Worm (Caenorhabditis elegans) whole organism, L1 larva: ENCODE measurements around the gene T05A12.3.

Experiments
- C04F5.9 ChIP-seq: sonication (generic microtip); optimal IDR thresholded peaks from 2 replicates; lab custom pipeline; 2016; ENCODE audit warnings: missing genetic modification characterization, missing compliant biosample characterization
- C16A3.4 ChIP-seq: fragments of 150-350 bp; optimal IDR thresholded peaks from 2 replicates; lab custom pipeline; 2014; ENCODE audit warnings: missing biosample characterization, missing genetic modification characterization
- C34B4.2 ChIP-seq: sonication (generic microtip); optimal IDR thresholded peaks from 2 replicates; lab custom pipeline; 2017; ENCODE audit warnings: mild to moderate bottlenecking, missing genetic modification characterization, missing compliant biosample characterization
- F16B12.6 ChIP-seq: fragments of 150-350 bp; optimal IDR thresholded peaks from 2 replicates; lab custom pipeline; 2014; ENCODE audit warnings: missing biosample characterization, missing genetic modification characterization
- alr-1 ChIP-seq: fragments of 200-800 bp; sonication (Bioruptor generic); optimal IDR thresholded peaks from 2 replicates; lab custom pipeline; 2018; ENCODE audit warnings: borderline replicate concordance, mild to moderate bottlenecking, missing genetic modification characterization, missing compliant biosample characterization
- blmp-1 ChIP-seq: fragments of 150-350 bp; optimal IDR thresholded peaks from 2 replicates; lab custom pipeline; 2014; ENCODE audit warnings: missing biosample characterization, missing genetic modification characterization
- ceh-63 ChIP-seq: fragments of 200-800 bp; sonication (Bioruptor generic); optimal IDR thresholded peaks from 2 replicates; lab custom pipeline; 2018; ENCODE audit warnings: mild to moderate bottlenecking, missing genetic modification characterization, missing compliant biosample characterization
- ces-1 ChIP-seq: fragments of 150-350 bp; optimal IDR thresholded peaks from 2 replicates; lab custom pipeline; 2014; ENCODE audit warnings: missing biosample characterization, missing genetic modification reagents, missing genetic modification characterization
- dsc-1 ChIP-seq: sonication (generic microtip); optimal IDR thresholded peaks from 2 replicates; lab custom pipeline; 2016; ENCODE audit warnings: mild to moderate bottlenecking, missing genetic modification characterization, missing compliant biosample characterization
- efl-1 ChIP-seq, 4 experiments: fragments of 150-350 bp; optimal IDR thresholded peaks in 3 of 4; peaks in 1 of 4; 1 replicate in 1 of 4; 2 replicates in 3 of 4; lab custom pipeline; 2014; ENCODE audit warnings: missing biosample characterization in 2 of 4, missing genetic modification characterization in 2 of 4, missing genetic modification reagents in 2 of 4
- egl-13 ChIP-seq: sonication (generic microtip); optimal IDR thresholded peaks from 2 replicates; lab custom pipeline; 2016; ENCODE audit warnings: missing genotype, missing genetic modification reagents, missing genetic modification characterization, missing compliant biosample characterization
- egl-27 ChIP-seq, 2 experiments: fragments of 150-350 bp in 1 of 2; sonication (generic microtip); optimal IDR thresholded peaks; 3 replicates each; lab custom pipeline; 2017 to 2018; ENCODE audit warnings: missing biosample characterization in 2 of 2, missing genetic modification characterization in 2 of 2, missing genetic modification reagents in 2 of 2
- fkh-8 ChIP-seq: sonication (generic microtip); optimal IDR thresholded peaks from 2 replicates; lab custom pipeline; 2016; ENCODE audit warnings: mild to moderate bottlenecking, missing genetic modification characterization, missing compliant biosample characterization
- irx-1 ChIP-seq: sonication (generic microtip); optimal IDR thresholded peaks from 2 replicates; lab custom pipeline; 2016; ENCODE audit warnings: missing genetic modification characterization, missing compliant biosample characterization
- isw-1 ChIP-seq: fragments of 200-800 bp; sonication (Bioruptor generic); IDR thresholded peaks from 2 replicates; pipeline ENCODE4 v1.3.6; 2022; ENCODE audit warnings: missing genetic modification characterization, missing compliant biosample characterization
- jun-1 ChIP-seq: fragments of 150-350 bp; optimal IDR thresholded peaks from 2 replicates; lab custom pipeline; 2014; ENCODE audit warnings: missing biosample characterization, missing genetic modification reagents, missing genetic modification characterization
- lin-13 ChIP-seq: fragments of 150-350 bp; optimal IDR thresholded peaks from 2 replicates; lab custom pipeline; 2014; ENCODE audit warnings: missing biosample characterization, missing genetic modification reagents, missing genetic modification characterization
- lin-35 ChIP-seq, 2 experiments: fragments of 150-350 bp; optimal IDR thresholded peaks; 2 replicates each; lab custom pipeline; 2014; ENCODE audit warnings: missing biosample characterization in 2 of 2, missing genetic modification characterization in 2 of 2, missing genetic modification reagents in 2 of 2
- lin-39 ChIP-seq: fragments of 150-350 bp; optimal IDR thresholded peaks from 2 replicates; lab custom pipeline; 2014; ENCODE audit warnings: missing biosample characterization, missing genetic modification reagents, missing genetic modification characterization
- lsy-2 ChIP-seq, 2 experiments: fragments of 150-350 bp; optimal IDR thresholded peaks; 2 replicates each; lab custom pipeline; 2014; ENCODE audit warnings: missing biosample characterization in 2 of 2, missing genetic modification characterization in 2 of 2
- mdl-1 ChIP-seq, 2 experiments: fragments of 150-350 bp; optimal IDR thresholded peaks; 2 replicates each; lab custom pipeline; 2014 to 2017; ENCODE audit warnings: missing biosample characterization in 2 of 2, missing genetic modification characterization in 2 of 2, inconsistent platforms in 1 of 2
- mef-2 ChIP-seq: fragments of 150-350 bp; optimal IDR thresholded peaks from 2 replicates; lab custom pipeline; 2014; ENCODE audit warnings: missing biosample characterization, missing genetic modification characterization
- nhr-11 ChIP-seq: fragments of 150-350 bp; optimal IDR thresholded peaks from 2 replicates; lab custom pipeline; 2014; ENCODE audit warnings: missing biosample characterization, missing genetic modification characterization
- nhr-12 ChIP-seq: sonication (generic microtip); optimal IDR thresholded peaks from 2 replicates; lab custom pipeline; 2017; ENCODE audit warnings: missing biosample characterization, missing genetic modification characterization
- nhr-19 ChIP-seq: fragments of 200-800 bp; sonication (Bioruptor generic); conservative IDR thresholded peaks from 2 replicates; pipeline ENCODE4 v1.3.6; 2022; ENCODE audit warnings: missing genetic modification characterization, missing compliant biosample characterization
- nhr-20 ChIP-seq: sonication (generic microtip); optimal IDR thresholded peaks from 2 replicates; lab custom pipeline; 2016; ENCODE audit warnings: mild to moderate bottlenecking, missing genetic modification characterization, missing compliant biosample characterization
- nhr-237 ChIP-seq: fragments of 150-350 bp; optimal IDR thresholded peaks from 2 replicates; lab custom pipeline; 2014; ENCODE audit warnings: missing biosample characterization, missing genetic modification characterization
- nhr-47 ChIP-seq: sonication (generic microtip); optimal IDR thresholded peaks from 2 replicates; lab custom pipeline; 2016; ENCODE audit warnings: mild to moderate bottlenecking, missing genetic modification characterization, moderate library complexity, missing compliant biosample characterization
- nhr-76 ChIP-seq: sonication (generic microtip); optimal IDR thresholded peaks from 2 replicates; lab custom pipeline; 2017; ENCODE audit warnings: missing biosample characterization, missing genetic modification characterization
- nhr-85 ChIP-seq: sonication (generic microtip); peaks from one replicate; lab custom pipeline; 2016; ENCODE audit warnings: missing genetic modification characterization, inconsistent platforms, missing compliant biosample characterization
- nhr-90 ChIP-seq: sonication (generic microtip); optimal IDR thresholded peaks from 2 replicates; lab custom pipeline; 2016; ENCODE audit warnings: mild to moderate bottlenecking, missing genetic modification characterization, missing compliant biosample characterization; ENCODE audit not compliant: poor library complexity
- pag-3 ChIP-seq: sonication (generic microtip); optimal IDR thresholded peaks from 2 replicates; lab custom pipeline; 2017; ENCODE audit warnings: missing genetic modification characterization, mild to moderate bottlenecking, missing compliant biosample characterization, antibody characterized with exemption, borderline replicate concordance; ENCODE audit not compliant: insufficient read depth
- rnt-1 ChIP-seq: sonication (generic microtip); optimal IDR thresholded peaks from 2 replicates; lab custom pipeline; 2016; ENCODE audit warnings: mild to moderate bottlenecking, missing genetic modification characterization, moderate library complexity, missing compliant biosample characterization
- snpc-4 ChIP-seq: fragments of 150-350 bp; optimal IDR thresholded peaks from 2 replicates; lab custom pipeline; 2014; ENCODE audit warnings: missing biosample characterization, missing genetic modification characterization
- snu-23 ChIP-seq: sonication (generic microtip); optimal IDR thresholded peaks from 2 replicates; lab custom pipeline; 2016; ENCODE audit warnings: missing genetic modification characterization, missing compliant biosample characterization
- sox-4 ChIP-seq: sonication (generic microtip); optimal IDR thresholded peaks from 2 replicates; lab custom pipeline; 2016; ENCODE audit warnings: missing genetic modification characterization, missing compliant biosample characterization
- sptf-1 ChIP-seq: fragments of 150-350 bp; optimal IDR thresholded peaks from 2 replicates; lab custom pipeline; 2014; ENCODE audit warnings: missing biosample characterization, missing genetic modification characterization
- tbx-2 ChIP-seq: sonication (generic microtip); optimal IDR thresholded peaks from 2 replicates; lab custom pipeline; 2016; ENCODE audit warnings: missing genetic modification characterization, missing compliant biosample characterization
- unc-30 ChIP-seq: sonication (generic microtip); optimal IDR thresholded peaks from 2 replicates; lab custom pipeline; 2017; ENCODE audit warnings: missing biosample characterization, missing genetic modification characterization
- unc-86 ChIP-seq: sonication (generic microtip); optimal IDR thresholded peaks from 2 replicates; lab custom pipeline; 2016; ENCODE audit warnings: missing genetic modification characterization, missing compliant biosample characterization
- unc-98 ChIP-seq: fragments of 200-800 bp; sonication (Bioruptor generic); IDR thresholded peaks from 2 replicates; pipeline ENCODE4 v1.3.6; 2022; ENCODE audit warnings: missing genetic modification characterization, missing compliant biosample characterization
- zag-1 ChIP-seq: fragments of 150-350 bp; optimal IDR thresholded peaks from 2 replicates; lab custom pipeline; 2014; ENCODE audit warnings: missing biosample characterization, missing genetic modification characterization
- ztf-11 ChIP-seq, 2 experiments: sonication (generic microtip); optimal IDR thresholded peaks; 2 replicates each; lab custom pipeline; 2016 to 2017; ENCODE audit warnings: missing genetic modification characterization in 2 of 2, missing biosample characterization in 1 of 2, missing compliant biosample characterization in 1 of 2

Gene T05A12.3

DNA sequence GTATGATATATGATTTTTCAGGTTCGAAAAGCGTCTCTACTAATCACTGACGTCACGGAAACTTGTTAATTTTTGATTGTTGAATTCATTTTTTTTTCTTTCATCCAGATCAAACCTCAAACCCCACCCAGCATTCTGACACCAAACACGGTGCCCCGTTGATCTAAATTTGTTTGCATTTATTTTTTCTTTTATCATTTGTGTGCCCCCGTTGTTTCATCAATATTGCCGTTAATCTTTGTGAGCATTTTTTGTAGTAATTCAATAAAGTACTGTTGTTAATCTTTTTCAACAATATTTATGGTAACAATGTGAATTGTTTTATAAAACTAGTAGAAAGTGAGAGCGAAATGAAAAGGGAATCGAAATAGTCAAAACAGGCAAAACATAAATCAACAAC is 29.4 kb upstream of the T05A12.3 start:
- no peak for TF ChIP-seq nhr-47 (tag; lab: Kevin White, UChicago)
- TF ChIP-seq unc-30: no peak
- TF ChIP-seq mef-2: no peak
- no peak for TF ChIP-seq lin-35 (GFP tag; optimal IDR thresholded peaks at IDR 0.05; lab: Kevin White, UChicago)
- no peak for TF ChIP-seq zag-1 (tag; lab: Kevin White, UChicago)
- no peak for TF ChIP-seq irx-1
- TF ChIP-seq pag-3: no peak
- no peak for TF ChIP-seq egl-27 (tag; optimal IDR thresholded peaks at IDR 0.05; lab: Kevin White, UChicago)
- TF ChIP-seq sptf-1 (tag; lab: Kevin White, UChicago): no peak

DNA sequence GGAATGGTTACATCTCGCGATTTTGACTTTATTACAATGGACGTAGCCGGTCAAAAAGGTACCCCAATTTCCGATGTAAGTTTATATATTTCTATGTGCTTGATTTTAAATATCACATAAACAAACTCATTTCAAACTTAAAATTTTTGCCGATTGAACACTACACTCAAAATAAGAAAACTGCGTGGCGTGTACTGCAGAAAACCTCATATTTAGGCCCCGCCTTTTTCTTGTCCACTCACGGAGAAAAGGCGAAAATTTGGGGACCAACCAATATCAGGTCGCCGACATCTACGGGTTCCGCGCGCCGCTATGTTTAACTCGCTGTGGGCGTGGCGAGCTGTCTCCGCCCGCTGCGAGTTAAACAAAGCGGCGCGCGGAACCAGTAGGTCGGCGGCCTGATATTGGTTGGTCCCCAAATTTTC is 26.7 kb upstream of the T05A12.3 start:
- TF ChIP-seq nhr-19 (GFP tag; lab: Robert Waterston, UW) (peak; percentile 52), nhr-85 (tag; lab: Kevin White, UChicago) (peak; percentile 8), snpc-4 (tag; lab: Kevin White, UChicago) (peak; percentile 71), nhr-47 (tag; lab: Kevin White, UChicago) (peak; percentile 8)

DNA sequence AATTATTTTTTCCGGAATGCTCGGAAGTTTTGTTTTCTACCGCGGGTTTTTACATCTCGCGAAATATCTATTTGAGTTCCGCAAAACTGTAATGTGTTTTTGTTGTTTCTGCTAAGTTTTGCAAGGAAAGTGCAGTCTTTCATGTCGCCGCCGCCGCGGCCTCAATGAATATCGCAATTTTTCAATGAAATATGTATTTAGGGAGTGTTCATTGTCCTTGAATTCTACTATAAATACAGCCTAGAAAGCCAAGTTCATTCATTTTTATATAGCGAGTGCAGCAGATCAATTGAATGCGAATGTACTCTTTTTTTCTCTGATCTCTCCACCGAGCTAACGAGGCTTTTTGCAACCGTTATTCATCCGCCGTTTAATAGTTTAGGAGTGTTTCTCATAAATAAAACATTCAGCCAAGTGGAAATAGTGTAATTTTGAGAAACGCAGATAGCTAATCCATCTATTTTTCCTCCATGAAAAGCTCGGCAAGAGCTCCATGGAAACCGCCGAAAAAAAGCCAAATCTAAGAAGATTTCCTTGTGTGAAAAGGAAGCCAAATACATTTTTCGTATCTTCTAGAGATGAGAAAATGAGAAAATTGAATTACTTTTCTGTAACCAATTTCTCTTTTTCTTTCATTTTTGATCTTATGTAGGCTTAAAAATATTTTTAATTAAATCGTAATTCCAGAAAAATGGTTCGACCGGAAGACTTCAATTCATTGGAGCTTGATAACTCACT is 25.6 kb upstream of the T05A12.3 start, which contains the start of gene T22D1.3:
T22D1.3 (plus strand) TSS at position 688 of the 738 bp plus-strand sequence.
- TF ChIP-seq nhr-47 (tag; lab: Kevin White, UChicago): no peak
- TF ChIP-seq jun-1 (tag; lab: Kevin White, UChicago): no peak
- TF ChIP-seq blmp-1 (tag; lab: Kevin White, UChicago): no peak
- TF ChIP-seq ceh-63 (GFP tag; lab: Kevin White, UChicago): no peak
- TF ChIP-seq lin-13: no peak
- TF ChIP-seq nhr-90 (tag; lab: Kevin White, UChicago): no peak
- no peak for TF ChIP-seq efl-1 (optimal IDR thresholded peaks at IDR 0.05; lab: Kevin White, UChicago)
- peak in 1 of 2 experiments; percentile 88 for TF ChIP-seq efl-1 (GFP tag; optimal IDR thresholded peaks at IDR 0.05 in 1 of 2; lab: Kevin White, UChicago)
- TF ChIP-seq ztf-11 (tag; optimal IDR thresholded peaks at IDR 0.05; lab: Kevin White, UChicago): no peak
- TF ChIP-seq C16A3.4 (tag; lab: Kevin White, UChicago): no peak
- TF ChIP-seq ces-1 (GFP tag; lab: Kevin White, UChicago): no peak
- peak; percentile 46 for TF ChIP-seq fkh-8
- TF ChIP-seq F16B12.6 (tag; lab: Kevin White, UChicago): no peak
- no peak for TF ChIP-seq alr-1
- TF ChIP-seq snu-23 (GFP tag; lab: Kevin White, UChicago): no peak
- no peak for TF ChIP-seq isw-1 (GFP tag; lab: Robert Waterston, UW)
- no peak for TF ChIP-seq snpc-4 (tag; lab: Kevin White, UChicago)
- peak; percentile 46 for TF ChIP-seq dsc-1
- TF ChIP-seq sptf-1 (tag; lab: Kevin White, UChicago): no peak
- no peak for TF ChIP-seq sox-4 (tag; lab: Kevin White, UChicago)
- no peak for TF ChIP-seq zag-1 (tag; lab: Kevin White, UChicago)
- TF ChIP-seq nhr-12 (tag; lab: Kevin White, UChicago): no peak
- TF ChIP-seq nhr-11 (tag; lab: Kevin White, UChicago): no peak
- peak; percentile 30 for TF ChIP-seq unc-86 (tag; lab: Kevin White, UChicago)
- TF ChIP-seq C34B4.2 (tag; lab: Kevin White, UChicago): no peak
- TF ChIP-seq, all 84 proteins: peak for 4

DNA sequence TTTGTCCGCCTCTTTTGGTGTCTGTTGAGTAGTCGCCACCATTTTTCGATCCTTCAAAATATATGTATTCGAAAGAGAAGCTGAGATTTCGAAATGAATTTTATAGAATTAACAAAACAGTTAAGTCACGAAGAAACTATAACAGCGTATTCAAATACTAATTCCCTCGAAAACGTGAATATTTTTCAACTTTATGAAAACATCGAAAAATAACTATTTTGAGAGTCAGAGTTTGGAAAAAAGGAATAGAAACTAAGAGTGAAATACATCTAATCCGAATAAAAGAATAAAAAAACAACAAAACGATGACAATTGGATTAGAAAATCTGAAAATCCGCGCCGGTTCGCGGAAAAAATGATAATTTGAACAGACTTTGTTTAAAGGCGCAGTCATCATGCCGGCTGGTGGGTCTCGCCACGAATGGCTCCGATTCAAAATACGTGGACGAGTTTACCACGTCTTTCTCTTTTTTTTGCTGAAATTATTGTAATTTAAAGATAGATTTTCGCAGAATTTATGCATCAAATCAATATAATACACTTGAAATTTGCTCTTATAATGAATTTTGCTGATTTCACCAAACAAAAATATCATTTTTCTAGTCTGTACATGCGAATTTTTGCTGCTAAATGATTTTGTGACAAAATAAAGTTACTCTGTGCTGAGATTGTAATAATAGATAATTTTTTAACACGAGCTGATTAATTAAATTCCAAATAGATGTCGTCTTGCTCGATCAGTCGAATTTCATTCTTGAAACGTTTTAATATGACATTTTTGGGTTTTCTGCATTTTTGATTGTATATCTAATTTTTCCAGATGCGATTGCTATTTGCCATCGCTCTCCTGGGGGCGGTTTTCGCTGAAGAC is 22.6 kb upstream of the T05A12.3 start, which contains the start of the genes rpn-1 and ribo-1:
rpn-1 (minus strand) TSS at position 51 of the 871 bp plus-strand sequence.
ribo-1 (plus strand) TSS at position 821 of the 871 bp plus-strand sequence.
- TF ChIP-seq rnt-1 (peak; percentile 33), nhr-90 (tag; lab: Kevin White, UChicago) (no peak), egl-13 (tag; lab: Kevin White, UChicago) (no peak), efl-1 (optimal IDR thresholded peaks at IDR 0.05; lab: Kevin White, UChicago) (peak; percentile 48 to 53), efl-1 (GFP tag; optimal IDR thresholded peaks at IDR 0.05 in 1 of 2; lab: Kevin White, UChicago) (peak; percentile 60 to 90), lsy-2 (tag; optimal IDR thresholded peaks at IDR 0.05; lab: Kevin White, UChicago) (peak; percentile 34 to 65), ztf-11 (tag; optimal IDR thresholded peaks at IDR 0.05; lab: Kevin White, UChicago) (no peak), nhr-20 (no peak), mdl-1 (tag; optimal IDR thresholded peaks at IDR 0.05; lab: Kevin White, UChicago) (no peak), irx-1 (no peak), jun-1 (tag; lab: Kevin White, UChicago) (no peak), tbx-2 (tag; lab: Kevin White, UChicago) (no peak), unc-98 (GFP tag; lab: Robert Waterston, UW) (no peak), sptf-1 (tag; lab: Kevin White, UChicago) (no peak), sox-4 (tag; lab: Kevin White, UChicago) (no peak), nhr-237 (no peak), nhr-76 (tag; lab: Kevin White, UChicago) (no peak), lin-39 (tag; lab: Kevin White, UChicago) (no peak), C04F5.9 (no peak)
